Fruit fly (Drosophila melanogaster) whole organism, prepupa: Measurements from ENCODE around the gene Rbm13.

Experiments used
- Blimp-1 ChIP-seq: fragments of 200-800 bp; sonication (Bioruptor generic); optimal IDR thresholded peaks from 3 replicates; lab custom pipeline; 2017; ENCODE audit warnings: missing biosample characterization, missing genetic modification characterization, mild to moderate bottlenecking, moderate library complexity, missing genetic modification reagents
- CG10631 ChIP-seq: fragments of 200-800 bp; sonication (Bioruptor generic); optimal IDR thresholded peaks from 2 replicates; lab custom pipeline; 2016; ENCODE audit warnings: missing biosample characterization, missing genetic modification characterization
- CG10669 ChIP-seq: fragments of 200-800 bp; sonication (Bioruptor generic); optimal IDR thresholded peaks from 3 replicates; lab custom pipeline; 2018; ENCODE audit warnings: missing biosample characterization, mild to moderate bottlenecking, missing genetic modification characterization, moderate library complexity
- CG11294 ChIP-seq: fragments of 200-800 bp; sonication (Bioruptor generic); IDR thresholded peaks from 2 replicates; pipeline ENCODE4 v1.3.6; 2022; ENCODE audit warnings: missing biosample characterization, missing genetic modification characterization
- CG11762 ChIP-seq: fragments of 200-800 bp; sonication (Bioruptor generic); optimal IDR thresholded peaks from 3 replicates; lab custom pipeline; 2016; ENCODE audit warnings: missing biosample characterization, missing genetic modification characterization; ENCODE audit not compliant: insufficient read depth
- CG15336 ChIP-seq: fragments of 200-800 bp; sonication (Bioruptor generic); IDR thresholded peaks from 2 replicates; pipeline ENCODE4 v1.3.6; 2022; ENCODE audit warnings: missing biosample characterization, missing genetic modification characterization
- CG1621 ChIP-seq: fragments of 200-800 bp; sonication (Bioruptor generic); optimal IDR thresholded peaks from 3 replicates; lab custom pipeline; 2018; ENCODE audit warnings: missing biosample characterization, mild to moderate bottlenecking, missing genetic modification characterization
- CG3032 ChIP-seq: fragments of 200-800 bp; optimal IDR thresholded peaks from 2 replicates; lab custom pipeline; 2019; ENCODE audit warnings: missing biosample characterization, mild to moderate bottlenecking, missing genetic modification characterization, moderate library complexity
- CG32006 ChIP-seq: fragments of 200-800 bp; sonication (Bioruptor generic); optimal IDR thresholded peaks from 3 replicates; lab custom pipeline; 2017; ENCODE audit warnings: missing biosample characterization, mild to moderate bottlenecking, missing genetic modification characterization
- CG3919 ChIP-seq: fragments of 200-800 bp; sonication (Bioruptor generic); optimal IDR thresholded peaks from 3 replicates; lab custom pipeline; 2016; ENCODE audit warnings: missing biosample characterization, missing genetic modification characterization
- CG4318 ChIP-seq: fragments of 200-800 bp; sonication (Bioruptor generic); optimal IDR thresholded peaks from 3 replicates; lab custom pipeline; 2017; ENCODE audit warnings: missing biosample characterization, mild to moderate bottlenecking, missing genetic modification characterization
- CG6276 ChIP-seq: fragments of 200-800 bp; sonication (Bioruptor generic); optimal IDR thresholded peaks from 2 replicates; lab custom pipeline; 2017; ENCODE audit warnings: missing biosample characterization, mild to moderate bottlenecking, missing genetic modification characterization
- CG6792 ChIP-seq: fragments of 200-800 bp; sonication (Bioruptor generic); optimal IDR thresholded peaks from 3 replicates; lab custom pipeline; 2016; ENCODE audit warnings: missing biosample characterization, missing genetic modification characterization
- CG6808 ChIP-seq: fragments of 200-800 bp; sonication (Bioruptor generic); optimal IDR thresholded peaks from 3 replicates; lab custom pipeline; 2017; ENCODE audit warnings: missing biosample characterization, missing genetic modification characterization, mild to moderate bottlenecking, moderate library complexity, missing genetic modification reagents
- CG6854 ChIP-seq: fragments of 200-800 bp; sonication (Bioruptor generic); optimal IDR thresholded peaks from 2 replicates; lab custom pipeline; 2017; ENCODE audit warnings: missing biosample characterization, mild to moderate bottlenecking, missing genetic modification characterization
- CG7368 ChIP-seq: fragments of 200-800 bp; sonication (Bioruptor generic); optimal IDR thresholded peaks from 3 replicates; lab custom pipeline; 2016; ENCODE audit warnings: missing biosample characterization, missing genetic modification characterization
- CG8119 ChIP-seq: fragments of 200-800 bp; sonication (Bioruptor generic); IDR thresholded peaks from 3 replicates; pipeline ENCODE4 v1.3.6; 2022; ENCODE audit warnings: missing biosample characterization, missing genetic modification characterization
- CG8319 ChIP-seq: fragments of 200-800 bp; sonication (Bioruptor generic); optimal IDR thresholded peaks from 3 replicates; lab custom pipeline; 2016; ENCODE audit warnings: missing biosample characterization, missing genetic modification characterization
- CG8632 ChIP-seq: fragments of 200-800 bp; sonication (Bioruptor generic); optimal IDR thresholded peaks from 3 replicates; lab custom pipeline; 2016; ENCODE audit warnings: missing biosample characterization, missing genetic modification characterization
- CG9139 ChIP-seq: fragments of 200-800 bp; sonication (Bioruptor generic); optimal IDR thresholded peaks from 3 replicates; lab custom pipeline; 2017; ENCODE audit warnings: missing biosample characterization, mild to moderate bottlenecking, missing genetic modification characterization
- Eip75B ChIP-seq: fragments of 200-800 bp; sonication (Bioruptor generic); optimal IDR thresholded peaks from 3 replicates; lab custom pipeline; 2016; ENCODE audit warnings: missing biosample characterization, missing genetic modification characterization
- Eip93F ChIP-seq: fragments of 200-800 bp; sonication (Bioruptor generic); optimal IDR thresholded peaks from 2 replicates; lab custom pipeline; 2016; ENCODE audit warnings: missing biosample characterization, mild to moderate bottlenecking, missing genetic modification characterization
- Ets21C ChIP-seq: fragments of 200-800 bp; sonication (Bioruptor generic); optimal IDR thresholded peaks from 3 replicates; lab custom pipeline; 2016; ENCODE audit warnings: missing biosample characterization, missing genetic modification characterization
- Ets96B ChIP-seq: fragments of 200-800 bp; optimal IDR thresholded peaks from 2 replicates; lab custom pipeline; 2019; ENCODE audit warnings: missing biosample characterization, mild to moderate bottlenecking, missing genetic modification characterization, moderate library complexity
- Gug ChIP-seq: fragments of 200-800 bp; sonication (Bioruptor generic); IDR thresholded peaks from 2 replicates; pipeline ENCODE4 v1.3.6; 2022; ENCODE audit warnings: missing biosample characterization, missing genetic modification characterization
- Hr38 ChIP-seq: sonication (Bioruptor generic); optimal IDR thresholded peaks from 2 replicates; lab custom pipeline; 2016; ENCODE audit warnings: missing biosample characterization, missing genetic modification characterization
- Hr4 ChIP-seq: fragments of 200-800 bp; sonication (Bioruptor generic); optimal IDR thresholded peaks from 3 replicates; lab custom pipeline; 2016; ENCODE audit warnings: missing biosample characterization, missing genetic modification characterization
- OdsH ChIP-seq: fragments of 200-800 bp; sonication (Bioruptor generic); optimal IDR thresholded peaks from 3 replicates; lab custom pipeline; 2016; ENCODE audit warnings: missing biosample characterization, missing genetic modification characterization
- Sox102F ChIP-seq: fragments of 200-800 bp; sonication (Bioruptor generic); optimal IDR thresholded peaks from 2 replicates; lab custom pipeline; 2016; ENCODE audit warnings: missing biosample characterization, mild to moderate bottlenecking, missing genetic modification characterization
- Sox14 ChIP-seq: fragments of 200-800 bp; sonication (Bioruptor generic); optimal IDR thresholded peaks from 3 replicates; lab custom pipeline; 2016; ENCODE audit warnings: missing biosample characterization, missing genetic modification characterization
- Sox15 ChIP-seq: fragments of 200-800 bp; sonication (Bioruptor generic); optimal IDR thresholded peaks from 3 replicates; lab custom pipeline; 2016; ENCODE audit warnings: missing biosample characterization, missing genetic modification characterization
- achi ChIP-seq: fragments of 200-800 bp; sonication (Bioruptor generic); optimal IDR thresholded peaks from 3 replicates; lab custom pipeline; 2016; ENCODE audit warnings: missing biosample characterization, missing genetic modification characterization
- eg ChIP-seq: fragments of 200-800 bp; sonication (Bioruptor generic); IDR thresholded peaks from 3 replicates; pipeline ENCODE4 v1.3.6; 2022; ENCODE audit warnings: missing biosample characterization, missing genetic modification characterization
- esn ChIP-seq: fragments of 200-800 bp; sonication (Bioruptor generic); optimal IDR thresholded peaks from 2 replicates; lab custom pipeline; 2016; ENCODE audit warnings: missing biosample characterization, mild to moderate bottlenecking, missing genetic modification characterization, moderate library complexity
- fd59A ChIP-seq: fragments of 200-800 bp; sonication (Bioruptor generic); optimal IDR thresholded peaks from 2 replicates; lab custom pipeline; 2017; ENCODE audit warnings: missing biosample characterization, mild to moderate bottlenecking, missing genetic modification characterization, missing genetic modification reagents
- fd85E ChIP-seq: fragments of 200-800 bp; sonication (Bioruptor generic); optimal IDR thresholded peaks from 3 replicates; lab custom pipeline; 2016; ENCODE audit warnings: missing biosample characterization, missing genetic modification characterization
- fkh ChIP-seq: fragments of 200-800 bp; sonication (Bioruptor generic); optimal IDR thresholded peaks from 3 replicates; lab custom pipeline; 2017; ENCODE audit warnings: missing biosample characterization, mild to moderate bottlenecking, missing genetic modification characterization, moderate library complexity
- net ChIP-seq: fragments of 200-800 bp; sonication (Bioruptor generic); optimal IDR thresholded peaks from 3 replicates; lab custom pipeline; 2016; ENCODE audit warnings: missing biosample characterization, missing genetic modification characterization
- salr ChIP-seq, 2 experiments: fragments of 200-800 bp; sonication (Bioruptor generic); optimal IDR thresholded peaks; 3 replicates each; lab custom pipeline; 2016 to 2018; ENCODE audit warnings: missing biosample characterization in 2 of 2, missing genetic modification characterization in 2 of 2, mild to moderate bottlenecking in 1 of 2
- spab ChIP-seq: fragments of 200-800 bp; sonication (Bioruptor generic); optimal IDR thresholded peaks from 2 replicates; lab custom pipeline; 2017; ENCODE audit warnings: missing biosample characterization, mild to moderate bottlenecking, missing genetic modification characterization, missing genetic modification reagents
- svp ChIP-seq: fragments of 200-800 bp; sonication (Bioruptor generic); peaks from one replicate; lab custom pipeline; 2016; ENCODE audit warnings: missing biosample characterization, missing genetic modification characterization
- topi ChIP-seq: fragments of 200-800 bp; sonication (Bioruptor generic); optimal IDR thresholded peaks from 3 replicates; lab custom pipeline; 2016; ENCODE audit warnings: missing biosample characterization, missing genetic modification characterization
- vri ChIP-seq: fragments of 200-800 bp; sonication (Bioruptor generic); optimal IDR thresholded peaks from 3 replicates; lab custom pipeline; 2016; ENCODE audit warnings: missing biosample characterization, mild to moderate bottlenecking, missing genetic modification characterization

Rbm13 gene

DNA sequence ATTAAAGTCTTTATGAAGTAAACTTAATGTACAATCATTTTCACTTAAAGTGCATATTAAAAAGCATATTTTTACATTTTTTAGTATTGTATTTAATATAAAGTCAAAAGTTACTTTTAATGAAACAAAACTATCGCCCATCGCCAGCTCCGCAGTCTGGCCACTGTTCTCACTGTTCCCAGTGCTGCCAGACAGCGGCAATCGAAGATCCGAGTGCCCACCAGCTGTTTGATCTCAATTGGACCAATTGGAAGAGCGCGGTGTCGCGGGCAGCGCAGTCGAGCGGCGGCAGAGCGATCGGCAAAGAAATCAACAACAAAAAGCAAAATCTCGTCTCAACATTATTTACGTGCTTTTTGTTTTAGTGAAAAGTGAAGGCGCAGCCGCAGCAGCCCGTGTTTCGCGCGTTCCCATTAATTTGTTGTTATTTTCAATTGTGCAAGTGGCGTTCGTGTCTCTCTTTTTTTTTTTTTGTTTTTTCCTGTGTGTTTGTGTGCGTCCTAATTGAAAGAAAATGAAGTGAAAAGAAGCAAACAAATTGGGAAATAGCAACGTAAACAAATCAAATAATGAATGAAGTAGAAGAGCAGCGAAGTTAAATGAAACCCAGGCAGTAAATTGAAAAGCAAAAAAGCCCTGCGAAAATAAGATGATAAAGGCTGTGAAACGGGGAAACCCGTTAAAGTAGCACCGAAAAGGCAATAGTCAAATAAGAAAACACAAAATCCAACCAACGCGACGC, 5.5 kb downstream of the Rbm13 start, which contains the start of gene rdgA (continued):
- TF ChIP-seq CG6808 (GFP tag; lab: Kevin White, UChicago) (no peak), Eip75B (no peak), topi (GFP tag; lab: Kevin White, UChicago) (no peak), salr (GFP tag; optimal IDR thresholded peaks at IDR 0.05; lab: Kevin White, UChicago) (no peak), CG32006 (GFP tag; lab: Kevin White, UChicago) (no peak), vri (GFP tag; lab: Kevin White, UChicago) (no peak), esn (GFP tag; lab: Kevin White, UChicago) (peak; percentile 1), net (GFP tag; lab: Kevin White, UChicago) (peak; percentile 22), spab (GFP tag; lab: Kevin White, UChicago) (no peak), Ets21C (GFP tag; lab: Kevin White, UChicago) (peak; percentile 12), Hr38 (GFP tag; lab: Kevin White, UChicago) (no peak), fd85E (no peak), CG9139 (GFP tag; lab: Kevin White, UChicago) (no peak), CG6854 (GFP tag; lab: Kevin White, UChicago) (no peak), fkh (peak; percentile 17), Gug (GFP tag; lab: Robert Waterston, UW) (no peak), eg (GFP tag; lab: Robert Waterston, UW) (peak; percentile 46; the same call in 1 of the 3 replicates), Sox15 (GFP tag; lab: Kevin White, UChicago) (no peak), svp (no peak), OdsH (GFP tag; lab: Kevin White, UChicago) (peak; percentile 20), CG8319 (no peak), Sox14 (GFP tag; lab: Kevin White, UChicago) (no peak), CG1621 (tag; lab: Kevin White, UChicago) (no peak), Eip93F (no peak), CG8632 (no peak), CG10669 (GFP tag; lab: Kevin White, UChicago) (no peak), Ets96B (no peak), CG6276 (GFP tag; lab: Kevin White, UChicago) (peak; percentile 53), CG11294 (no peak), Blimp-1 (no peak), Sox102F (GFP tag; lab: Kevin White, UChicago) (no peak), CG3919 (GFP tag; lab: Kevin White, UChicago) (no peak), CG15336 (peak; percentile 11; the same call in 1 of the 2 replicates), CG8119 (GFP tag; lab: Robert Waterston, UW) (peak; percentile 45; the same call in 2 of the 3 replicates), fd59A (GFP tag; lab: Kevin White, UChicago) (no peak), achi (GFP tag; lab: Kevin White, UChicago) (no peak), CG10631 (peak; percentile 19), CG7368 (GFP tag; lab: Kevin White, UChicago) (no peak)

DNA sequence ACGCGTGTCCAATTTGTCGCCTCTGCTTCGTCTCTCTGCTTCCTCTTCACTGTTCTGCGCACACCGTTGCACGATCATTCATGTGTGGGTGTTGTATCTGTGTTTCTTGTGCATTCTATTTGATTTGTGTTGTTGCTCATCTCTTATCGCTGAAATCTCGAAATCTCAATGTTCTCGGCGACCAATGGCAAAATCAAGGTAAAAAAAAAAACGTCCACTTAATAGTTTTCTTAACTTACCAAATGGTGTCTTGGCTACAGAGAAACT, 6.0 kb downstream of the Rbm13 start:
- TF ChIP-seq CG11762 (GFP tag; lab: Kevin White, UChicago) (no peak), fkh (no peak), CG4318 (GFP tag; lab: Kevin White, UChicago) (no peak), CG8632 (no peak), CG6792 (no peak), Sox102F (GFP tag; lab: Kevin White, UChicago) (no peak), CG6854 (GFP tag; lab: Kevin White, UChicago) (no peak), Hr4 (GFP tag; lab: Kevin White, UChicago) (no peak), CG3032 (tag; lab: Kevin White, UChicago) (no peak), svp (no peak)
